Worm (Caenorhabditis elegans) whole organism, L1 larva: ENCODE measurements around the gene metl-5.

Source experiments
- C04F5.9 ChIP-seq: sonication (generic microtip); optimal IDR thresholded peaks from 2 replicates; lab custom pipeline; 2016; ENCODE audit warnings: missing genetic modification characterization, missing compliant biosample characterization
- C34B4.2 ChIP-seq: sonication (generic microtip); optimal IDR thresholded peaks from 2 replicates; lab custom pipeline; 2017; ENCODE audit warnings: mild to moderate bottlenecking, missing genetic modification characterization, missing compliant biosample characterization
- aha-1 ChIP-seq: fragments of 150-350 bp; optimal IDR thresholded peaks from 2 replicates; lab custom pipeline; 2014; ENCODE audit warnings: missing biosample characterization, missing genetic modification characterization
- aly-2 ChIP-seq: fragments of 150-350 bp; optimal IDR thresholded peaks from 2 replicates; lab custom pipeline; 2014; ENCODE audit warnings: missing biosample characterization, missing genetic modification characterization
- blmp-1 ChIP-seq: fragments of 150-350 bp; optimal IDR thresholded peaks from 2 replicates; lab custom pipeline; 2014; ENCODE audit warnings: missing biosample characterization, missing genetic modification characterization
- ceh-63 ChIP-seq: fragments of 200-800 bp; sonication (Bioruptor generic); optimal IDR thresholded peaks from 2 replicates; lab custom pipeline; 2018; ENCODE audit warnings: mild to moderate bottlenecking, missing genetic modification characterization, missing compliant biosample characterization
- ceh-82 ChIP-seq, 3 experiments: fragments of 150-350 bp in 1 of 3; sonication (generic microtip) in 2 of 3; optimal IDR thresholded peaks; 2 replicates each; lab custom pipeline; 2014 to 2017; ENCODE audit warnings: missing biosample characterization in 3 of 3, missing genetic modification characterization in 3 of 3
- ceh-88 ChIP-seq: fragments of 200-800 bp; sonication (Bioruptor generic); IDR thresholded peaks from 2 replicates; pipeline ENCODE4 v1.3.6; 2022; ENCODE audit warnings: missing genetic modification characterization, missing compliant biosample characterization
- ceh-90 ChIP-seq: sonication (generic microtip); optimal IDR thresholded peaks from 2 replicates; lab custom pipeline; 2016; ENCODE audit warnings: missing genetic modification characterization, missing compliant biosample characterization
- ces-1 ChIP-seq: fragments of 150-350 bp; optimal IDR thresholded peaks from 2 replicates; lab custom pipeline; 2014; ENCODE audit warnings: missing biosample characterization, missing genetic modification reagents, missing genetic modification characterization
- dpl-1 ChIP-seq, 3 experiments: fragments of 150-350 bp in 2 of 3; sonication (generic microtip) in 1 of 3; optimal IDR thresholded peaks; 2 replicates each; lab custom pipeline; 2014 to 2017; ENCODE audit warnings: missing biosample characterization in 3 of 3, missing genetic modification characterization in 3 of 3, missing genetic modification reagents in 3 of 3
- efl-1 ChIP-seq, 4 experiments: fragments of 150-350 bp; optimal IDR thresholded peaks in 3 of 4; peaks in 1 of 4; 1 replicate in 1 of 4; 2 replicates in 3 of 4; lab custom pipeline; 2014; ENCODE audit warnings: missing biosample characterization in 2 of 4, missing genetic modification characterization in 2 of 4, missing genetic modification reagents in 2 of 4
- efl-3 ChIP-seq: fragments of 200-800 bp; sonication (Bioruptor generic); optimal IDR thresholded peaks from 2 replicates; lab custom pipeline; 2018; ENCODE audit warnings: mild to moderate bottlenecking, missing genetic modification characterization, missing compliant biosample characterization
- elt-3 ChIP-seq, 6 experiments: fragments of 150-350 bp in 1 of 6; sonication (generic microtip); optimal IDR thresholded peaks; 2 replicates each; lab custom pipeline; 2017 to 2018; ENCODE audit warnings: missing biosample characterization in 6 of 6, missing genetic modification characterization in 6 of 6, inconsistent platforms in 1 of 6
- ets-5 ChIP-seq: fragments of 200-800 bp; sonication (Bioruptor generic); IDR thresholded peaks from 2 replicates; pipeline ENCODE4 v1.3.6; 2022; ENCODE audit warnings: missing genetic modification characterization, missing compliant biosample characterization
- fkh-8 ChIP-seq: sonication (generic microtip); optimal IDR thresholded peaks from 2 replicates; lab custom pipeline; 2016; ENCODE audit warnings: mild to moderate bottlenecking, missing genetic modification characterization, missing compliant biosample characterization
- fos-1 ChIP-seq: fragments of 150-350 bp; optimal IDR thresholded peaks from 2 replicates; lab custom pipeline; 2014; ENCODE audit warnings: missing biosample characterization, missing genetic modification characterization
- grh-1 ChIP-seq: fragments of 200-800 bp; sonication (Bioruptor generic); IDR thresholded peaks from 2 replicates; pipeline ENCODE4 v1.3.6; 2022; ENCODE audit warnings: missing genetic modification reagents, missing genetic modification characterization, missing compliant biosample characterization
- hlh-17 ChIP-seq: fragments of 200-800 bp; sonication (Bioruptor generic); optimal IDR thresholded peaks from 2 replicates; lab custom pipeline; 2018; ENCODE audit warnings: missing genetic modification characterization, mild to moderate bottlenecking, missing compliant biosample characterization, moderate library complexity, borderline replicate concordance
- hlh-4 ChIP-seq: sonication (generic microtip); optimal IDR thresholded peaks from 2 replicates; lab custom pipeline; 2016; ENCODE audit warnings: mild to moderate bottlenecking, missing genetic modification characterization, missing compliant biosample characterization
- irx-1 ChIP-seq: sonication (generic microtip); optimal IDR thresholded peaks from 2 replicates; lab custom pipeline; 2016; ENCODE audit warnings: missing genetic modification characterization, missing compliant biosample characterization
- lin-14 ChIP-seq: fragments of 200-800 bp; sonication (Bioruptor generic); optimal IDR thresholded peaks from 2 replicates; lab custom pipeline; 2018; ENCODE audit warnings: mild to moderate bottlenecking, missing genetic modification characterization, moderate library complexity, missing compliant biosample characterization
- lin-35 ChIP-seq, 2 experiments: fragments of 150-350 bp; optimal IDR thresholded peaks; 2 replicates each; lab custom pipeline; 2014; ENCODE audit warnings: missing biosample characterization in 2 of 2, missing genetic modification characterization in 2 of 2, missing genetic modification reagents in 2 of 2
- lir-3 ChIP-seq: sonication (generic microtip); optimal IDR thresholded peaks from 2 replicates; lab custom pipeline; 2016; ENCODE audit warnings: mild to moderate bottlenecking, missing genetic modification characterization, moderate library complexity, missing compliant biosample characterization; ENCODE audit not compliant: poor library complexity
- lsy-2 ChIP-seq, 2 experiments: fragments of 150-350 bp; optimal IDR thresholded peaks; 2 replicates each; lab custom pipeline; 2014; ENCODE audit warnings: missing biosample characterization in 2 of 2, missing genetic modification characterization in 2 of 2
- mef-2 ChIP-seq: fragments of 150-350 bp; optimal IDR thresholded peaks from 2 replicates; lab custom pipeline; 2014; ENCODE audit warnings: missing biosample characterization, missing genetic modification characterization
- mep-1 ChIP-seq: fragments of 150-350 bp; optimal IDR thresholded peaks from 2 replicates; lab custom pipeline; 2014; ENCODE audit warnings: missing biosample characterization, missing genetic modification characterization
- nhr-11 ChIP-seq: fragments of 150-350 bp; optimal IDR thresholded peaks from 2 replicates; lab custom pipeline; 2014; ENCODE audit warnings: missing biosample characterization, missing genetic modification characterization
- nhr-12 ChIP-seq: sonication (generic microtip); optimal IDR thresholded peaks from 2 replicates; lab custom pipeline; 2017; ENCODE audit warnings: missing biosample characterization, missing genetic modification characterization
- nhr-19 ChIP-seq: fragments of 200-800 bp; sonication (Bioruptor generic); conservative IDR thresholded peaks from 2 replicates; pipeline ENCODE4 v1.3.6; 2022; ENCODE audit warnings: missing genetic modification characterization, missing compliant biosample characterization
- nhr-28 ChIP-seq: fragments of 150-350 bp; optimal IDR thresholded peaks from 2 replicates; lab custom pipeline; 2014; ENCODE audit warnings: missing biosample characterization, missing genetic modification characterization
- nhr-47 ChIP-seq: sonication (generic microtip); optimal IDR thresholded peaks from 2 replicates; lab custom pipeline; 2016; ENCODE audit warnings: mild to moderate bottlenecking, missing genetic modification characterization, moderate library complexity, missing compliant biosample characterization
- nhr-76 ChIP-seq: sonication (generic microtip); optimal IDR thresholded peaks from 2 replicates; lab custom pipeline; 2017; ENCODE audit warnings: missing biosample characterization, missing genetic modification characterization
- nhr-77 ChIP-seq: fragments of 150-350 bp; optimal IDR thresholded peaks from 2 replicates; lab custom pipeline; 2014; ENCODE audit warnings: missing biosample characterization, missing genetic modification characterization
- nhr-84 ChIP-seq: sonication (generic microtip); optimal IDR thresholded peaks from 2 replicates; lab custom pipeline; 2017; ENCODE audit warnings: missing biosample characterization, missing genetic modification characterization
- nhr-85 ChIP-seq: sonication (generic microtip); peaks from one replicate; lab custom pipeline; 2016; ENCODE audit warnings: missing genetic modification characterization, inconsistent platforms, missing compliant biosample characterization
- pag-3 ChIP-seq: sonication (generic microtip); optimal IDR thresholded peaks from 2 replicates; lab custom pipeline; 2017; ENCODE audit warnings: missing genetic modification characterization, mild to moderate bottlenecking, missing compliant biosample characterization, antibody characterized with exemption, borderline replicate concordance; ENCODE audit not compliant: insufficient read depth
- pax-3 ChIP-seq: fragments of 200-800 bp; sonication (Bioruptor generic); optimal IDR thresholded peaks from 2 replicates; lab custom pipeline; 2018; ENCODE audit warnings: mild to moderate bottlenecking, missing genetic modification characterization, moderate library complexity, missing compliant biosample characterization
- snpc-4 ChIP-seq: fragments of 150-350 bp; optimal IDR thresholded peaks from 2 replicates; lab custom pipeline; 2014; ENCODE audit warnings: missing biosample characterization, missing genetic modification characterization
- sox-4 ChIP-seq: sonication (generic microtip); optimal IDR thresholded peaks from 2 replicates; lab custom pipeline; 2016; ENCODE audit warnings: missing genetic modification characterization, missing compliant biosample characterization
- sptf-1 ChIP-seq: fragments of 150-350 bp; optimal IDR thresholded peaks from 2 replicates; lab custom pipeline; 2014; ENCODE audit warnings: missing biosample characterization, missing genetic modification characterization
- swsn-7 ChIP-seq: sonication (generic microtip); optimal IDR thresholded peaks from 2 replicates; lab custom pipeline; 2016; ENCODE audit warnings: missing genetic modification characterization, missing compliant biosample characterization
- unc-62 ChIP-seq: fragments of 150-350 bp; optimal IDR thresholded peaks from 2 replicates; lab custom pipeline; 2014; ENCODE audit warnings: missing biosample characterization, missing genetic modification reagents, missing genetic modification characterization
- unc-86 ChIP-seq: sonication (generic microtip); optimal IDR thresholded peaks from 2 replicates; lab custom pipeline; 2016; ENCODE audit warnings: missing genetic modification characterization, missing compliant biosample characterization
- zip-4 ChIP-seq: fragments of 200-800 bp; sonication (Bioruptor generic); optimal IDR thresholded peaks from 2 replicates; lab custom pipeline; 2018; ENCODE audit warnings: mild to moderate bottlenecking, missing genetic modification characterization, moderate library complexity, missing compliant biosample characterization
- ztf-4 ChIP-seq: fragments of 150-350 bp; optimal IDR thresholded peaks from 2 replicates; lab custom pipeline; 2014; ENCODE audit warnings: missing biosample characterization, missing genetic modification characterization

The metl-5 gene

ce11 chrIII:4796039-4796438 lies 6.8 kb upstream of the metl-5 start (continued):
- TF ChIP-seq hlh-17 (GFP tag; lab: Kevin White, UChicago) (no peak), ceh-82 (tag; optimal IDR thresholded peaks at IDR 0.05; lab: Kevin White, UChicago) (peak; percentile 2 to 53 (median 49)), ces-1 (GFP tag; lab: Kevin White, UChicago) (no peak), C34B4.2 (no peak), grh-1 (GFP tag; lab: Robert Waterston, UW) (no peak), ets-5 (GFP tag; lab: Robert Waterston, UW) (no peak), lin-14 (GFP tag; lab: Kevin White, UChicago) (peak; percentile 93), pax-3 (tag; lab: Kevin White, UChicago) (no peak), C04F5.9 (tag; lab: Kevin White, UChicago) (peak; percentile 15), nhr-84 (tag; lab: Kevin White, UChicago) (no peak), ceh-88 (GFP tag; lab: Robert Waterston, UW) (no peak), hlh-4 (tag; lab: Kevin White, UChicago) (no peak), lsy-2 (tag; optimal IDR thresholded peaks at IDR 0.05; lab: Kevin White, UChicago) (peak; percentile 45 to 80), nhr-28 (tag; lab: Kevin White, UChicago) (no peak), aly-2 (tag; lab: Kevin White, UChicago) (peak; percentile 8), aha-1 (no peak), dpl-1 (GFP tag; optimal IDR thresholded peaks at IDR 0.05; lab: Kevin White, UChicago) (peak; percentile 52 to 67 (median 61)), sptf-1 (tag; lab: Kevin White, UChicago) (no peak), unc-86 (tag; lab: Kevin White, UChicago) (no peak), snpc-4 (tag; lab: Kevin White, UChicago) (peak; percentile 58), nhr-77 (tag; lab: Kevin White, UChicago) (peak; percentile 67), lin-35 (GFP tag; optimal IDR thresholded peaks at IDR 0.05; lab: Kevin White, UChicago) (peak; percentile 53 to 79), nhr-11 (no peak), blmp-1 (tag; lab: Kevin White, UChicago) (peak; percentile 80), sox-4 (tag; lab: Kevin White, UChicago) (no peak), ceh-90 (tag; lab: Kevin White, UChicago) (no peak), mef-2 (tag; lab: Kevin White, UChicago) (no peak), lir-3 (peak; percentile 22), nhr-19 (peak; percentile 42; the same call in 1 of the 2 replicates), zip-4 (GFP tag; lab: Kevin White, UChicago) (no peak), efl-3 (GFP tag; lab: Kevin White, UChicago) (no peak), nhr-47 (tag; lab: Kevin White, UChicago) (peak; percentile 54), pag-3 (tag; lab: Kevin White, UChicago) (no peak), mep-1 (tag; lab: Kevin White, UChicago) (peak; percentile 85), fkh-8 (no peak)
- TF ChIP-seq, all 84 proteins: peak for 33

ce11 chrIII:4796536-4796935 lies 6.3 kb upstream of the metl-5 start, which contains the start of gene tag-325:
Gene tag-325 (plus strand): TSS chrIII:4796836.
- TF ChIP-seq aha-1 (no peak), elt-3 (tag; optimal IDR thresholded peaks at IDR 0.05; lab: Kevin White, UChicago) (peak in 1 of 6 experiments; percentile 49), nhr-11 (no peak), efl-1 (optimal IDR thresholded peaks at IDR 0.05; lab: Kevin White, UChicago) (no peak), efl-1 (GFP tag; optimal IDR thresholded peaks at IDR 0.05 in 1 of 2; lab: Kevin White, UChicago) (peak in 1 of 2 experiments; percentile 58)

ce11 chrIII:4806345-4806744 lies 3.5 kb downstream of the metl-5 start:
- no peak for TF ChIP-seq ztf-4 (tag; lab: Kevin White, UChicago)
- no peak for TF ChIP-seq ceh-88 (GFP tag; lab: Robert Waterston, UW)
- no peak for TF ChIP-seq lin-14 (GFP tag; lab: Kevin White, UChicago)
- no peak for TF ChIP-seq ceh-63 (GFP tag; lab: Kevin White, UChicago)
- TF ChIP-seq irx-1 (tag; lab: Kevin White, UChicago), result no peak
- no peak for TF ChIP-seq nhr-76 (tag; lab: Kevin White, UChicago)
- no peak for TF ChIP-seq ceh-90 (tag; lab: Kevin White, UChicago)
- TF ChIP-seq nhr-12 (tag; lab: Kevin White, UChicago), result no peak
- TF ChIP-seq unc-62 (GFP tag; lab: Kevin White, UChicago), result no peak
- no peak for TF ChIP-seq grh-1 (GFP tag; lab: Robert Waterston, UW)
- no peak for TF ChIP-seq nhr-84 (tag; lab: Kevin White, UChicago)
- TF ChIP-seq nhr-85, result no peak
- no peak for TF ChIP-seq fos-1 (tag; lab: Kevin White, UChicago)
- TF ChIP-seq efl-1 (optimal IDR thresholded peaks at IDR 0.05; lab: Kevin White, UChicago), result no peak
- TF ChIP-seq efl-1 (GFP tag; optimal IDR thresholded peaks at IDR 0.05 in 1 of 2; lab: Kevin White, UChicago), result no peak
- TF ChIP-seq unc-86 (tag; lab: Kevin White, UChicago), result no peak
- TF ChIP-seq swsn-7 (tag; lab: Kevin White, UChicago), result no peak
